Worm (Caenorhabditis elegans) whole organism, L3 larva: ENCODE measurements around the gene R03H10.2.
"Not testable (repeated sequence)": the region's sequence is repeated elsewhere in the genome, so short reads cannot be mapped to it uniquely, and the experiment has no call there.

Source experiments
- R02D3.7 ChIP-seq: fragments of 150-350 bp; optimal IDR thresholded peaks from 2 replicates; lab custom pipeline; 2014; ENCODE audit warnings: missing biosample characterization, missing genetic modification characterization
- ZK546.5 ChIP-seq: sonication (generic microtip); optimal IDR thresholded peaks from 2 replicates; lab custom pipeline; 2017; ENCODE audit warnings: missing biosample characterization, missing genetic modification characterization
- aly-2 ChIP-seq: fragments of 150-350 bp; optimal IDR thresholded peaks from 2 replicates; lab custom pipeline; 2014; ENCODE audit warnings: missing biosample characterization, missing genetic modification characterization
- ama-1 ChIP-seq: fragments of 150-350 bp; optimal IDR thresholded peaks from 2 replicates; lab custom pipeline; 2018
- ceh-16 ChIP-seq: sonication (generic microtip); optimal IDR thresholded peaks from 2 replicates; lab custom pipeline; 2017; ENCODE audit warnings: missing biosample characterization, missing genetic modification characterization
- ceh-28 ChIP-seq: fragments of 150-350 bp; optimal IDR thresholded peaks from 2 replicates; lab custom pipeline; 2014; ENCODE audit warnings: missing biosample characterization, missing genetic modification reagents, missing genetic modification characterization
- ceh-82 ChIP-seq: fragments of 150-350 bp; optimal IDR thresholded peaks from 2 replicates; lab custom pipeline; 2014; ENCODE audit warnings: missing biosample characterization, missing genetic modification characterization
- egl-27 ChIP-seq: sonication (generic microtip); optimal IDR thresholded peaks from 4 replicates; lab custom pipeline; 2017; ENCODE audit warnings: missing biosample characterization, missing genetic modification reagents, missing genetic modification characterization
- egl-5 ChIP-seq: fragments of 150-350 bp; optimal IDR thresholded peaks from 2 replicates; lab custom pipeline; 2017; ENCODE audit warnings: missing biosample characterization, missing genetic modification reagents, missing genetic modification characterization, inconsistent platforms
- elt-1 ChIP-seq: fragments of 150-350 bp; optimal IDR thresholded peaks from 2 replicates; lab custom pipeline; 2014; ENCODE audit warnings: missing biosample characterization, missing genetic modification characterization
- elt-3 ChIP-seq, 3 experiments: fragments of 150-350 bp in 1 of 3; sonication (generic microtip) in 2 of 3; optimal IDR thresholded peaks; 2 replicates in 2 of 3; 4 replicates in 1 of 3; lab custom pipeline; 2014 to 2017; ENCODE audit warnings: missing biosample characterization in 3 of 3, missing genetic modification characterization in 3 of 3
- eor-1 ChIP-seq, 2 experiments: fragments of 150-350 bp; optimal IDR thresholded peaks; 2 replicates each; lab custom pipeline; 2014 to 2018; ENCODE audit warnings: missing biosample characterization in 2 of 2, missing genetic modification characterization in 2 of 2
- fkh-10 ChIP-seq: sonication (generic microtip); optimal IDR thresholded peaks from 2 replicates; lab custom pipeline; 2017; ENCODE audit warnings: missing biosample characterization, missing genetic modification reagents, missing genetic modification characterization
- fos-1 ChIP-seq: fragments of 150-350 bp; optimal IDR thresholded peaks from 2 replicates; lab custom pipeline; 2014; ENCODE audit warnings: missing biosample characterization, missing genetic modification characterization
- hmg-11 ChIP-seq: sonication (generic microtip); optimal IDR thresholded peaks from 2 replicates; lab custom pipeline; 2016; ENCODE audit warnings: missing genetic modification characterization, missing compliant biosample characterization
- jun-1 ChIP-seq: fragments of 150-350 bp; optimal IDR thresholded peaks from 2 replicates; lab custom pipeline; 2014; ENCODE audit warnings: missing biosample characterization, missing genetic modification reagents, missing genetic modification characterization
- lin-15B ChIP-seq: fragments of 150-350 bp; optimal IDR thresholded peaks from 2 replicates; lab custom pipeline; 2014; ENCODE audit warnings: missing biosample characterization, missing genetic modification characterization
- lin-39 ChIP-seq: fragments of 150-350 bp; optimal IDR thresholded peaks from 2 replicates; lab custom pipeline; 2018; ENCODE audit warnings: missing biosample characterization, missing genetic modification reagents, missing genetic modification characterization
- mml-1 ChIP-seq: fragments of 150-350 bp; sonication (generic microtip); optimal IDR thresholded peaks from 3 replicates; lab custom pipeline; 2014; ENCODE audit warnings: missing biosample characterization, missing genetic modification characterization
- nfya-1 ChIP-seq: sonication (generic microtip); optimal IDR thresholded peaks from 2 replicates; lab custom pipeline; 2017; ENCODE audit warnings: missing genetic modification characterization, mild to moderate bottlenecking, missing compliant biosample characterization, antibody characterized with exemption, moderate library complexity; ENCODE audit not compliant: insufficient read depth
- nhr-11 ChIP-seq: fragments of 150-350 bp; optimal IDR thresholded peaks from 2 replicates; lab custom pipeline; 2014; ENCODE audit warnings: missing biosample characterization, missing genetic modification characterization
- nhr-12 ChIP-seq: fragments of 150-350 bp; optimal IDR thresholded peaks from 2 replicates; lab custom pipeline; 2014; ENCODE audit warnings: missing biosample characterization, missing genetic modification characterization
- nhr-23 ChIP-seq: fragments of 150-350 bp; optimal IDR thresholded peaks from 2 replicates; lab custom pipeline; 2014; ENCODE audit warnings: missing biosample characterization, missing genetic modification reagents, missing genetic modification characterization
- nhr-25 ChIP-seq: sonication (generic microtip); optimal IDR thresholded peaks from 2 replicates; lab custom pipeline; 2017; ENCODE audit warnings: missing biosample characterization, missing genetic modification characterization
- nhr-28 ChIP-seq: fragments of 150-350 bp; optimal IDR thresholded peaks from 2 replicates; lab custom pipeline; 2014; ENCODE audit warnings: missing biosample characterization, missing genetic modification characterization
- nhr-43 ChIP-seq: sonication (generic microtip); optimal IDR thresholded peaks from 2 replicates; lab custom pipeline; 2016; ENCODE audit warnings: mild to moderate bottlenecking, missing genetic modification characterization, missing compliant biosample characterization; ENCODE audit not compliant: poor library complexity, severe bottlenecking
- nhr-67 ChIP-seq: fragments of 150-350 bp; optimal IDR thresholded peaks from 2 replicates; lab custom pipeline; 2014; ENCODE audit warnings: missing biosample characterization, missing genetic modification characterization
- nhr-76 ChIP-seq: fragments of 150-350 bp; sonication (generic microtip); optimal IDR thresholded peaks from 5 replicates; lab custom pipeline; 2014; ENCODE audit warnings: missing biosample characterization, missing genetic modification characterization
- pqm-1 ChIP-seq: fragments of 150-350 bp; optimal IDR thresholded peaks from 2 replicates; lab custom pipeline; 2017; ENCODE audit warnings: missing biosample characterization, missing genetic modification characterization, inconsistent platforms
- sea-2 ChIP-seq: fragments of 150-350 bp; sonication (generic microtip); optimal IDR thresholded peaks from 4 replicates; lab custom pipeline; 2014; ENCODE audit warnings: missing biosample characterization, missing genetic modification reagents, missing genetic modification characterization
- skn-1 ChIP-seq: fragments of 150-350 bp; optimal IDR thresholded peaks from 2 replicates; lab custom pipeline; 2014; ENCODE audit warnings: missing biosample characterization, missing genetic modification characterization
- snpc-4 ChIP-seq: fragments of 150-350 bp; optimal IDR thresholded peaks from 2 replicates; lab custom pipeline; 2014; ENCODE audit warnings: missing biosample characterization, missing genetic modification characterization
- tbx-2 ChIP-seq: sonication (generic microtip); optimal IDR thresholded peaks from 2 replicates; lab custom pipeline; 2016; ENCODE audit warnings: mild to moderate bottlenecking, missing genetic modification characterization, missing compliant biosample characterization
- unc-39 ChIP-seq: sonication (generic microtip); optimal IDR thresholded peaks from 4 replicates; lab custom pipeline; 2017; ENCODE audit warnings: missing biosample characterization, missing genetic modification characterization
- unc-62 ChIP-seq: fragments of 150-350 bp; sonication (generic microtip); optimal IDR thresholded peaks from 4 replicates; lab custom pipeline; 2014; ENCODE audit warnings: missing biosample characterization, missing genetic modification reagents, missing genetic modification characterization
- ztf-11 ChIP-seq: fragments of 150-350 bp; optimal IDR thresholded peaks from 2 replicates; lab custom pipeline; 2014; ENCODE audit warnings: missing biosample characterization, missing genetic modification characterization

Gene R03H10.2

DNA sequence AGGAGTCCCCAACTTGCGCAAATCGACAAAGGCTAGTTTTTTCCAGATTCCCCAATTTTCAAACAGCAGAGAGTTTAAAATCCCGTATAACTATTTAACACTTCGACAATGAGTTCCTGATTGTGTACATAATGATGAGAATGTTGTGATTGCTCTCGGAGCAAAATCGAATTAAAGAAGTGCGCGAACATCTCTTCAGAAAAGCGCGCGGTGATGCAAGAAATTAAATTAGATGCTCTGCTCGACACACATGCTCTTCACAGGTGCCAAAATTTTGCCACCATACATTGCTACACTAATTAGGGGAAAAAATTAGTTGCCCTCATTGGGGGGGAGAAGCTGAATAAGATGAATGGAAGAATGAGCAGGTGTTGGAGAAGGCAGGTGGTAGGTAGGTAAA lies 26.1 kb upstream of the R03H10.2 start:
- TF ChIP-seq hmg-11 (tag; lab: Kevin White, UChicago) (no peak), skn-1 (tag; lab: Kevin White, UChicago) (no peak), pqm-1 (tag; lab: Kevin White, UChicago) (no peak), egl-5 (tag; lab: Kevin White, UChicago) (no peak), ama-1 (lab: Kevin White, UChicago) (no peak), ceh-82 (tag; lab: Kevin White, UChicago) (no peak), elt-3 (tag; optimal IDR thresholded peaks at IDR 0.05; lab: Kevin White, UChicago) (no peak), nhr-43 (tag; lab: Kevin White, UChicago) (no peak), mml-1 (tag; lab: Kevin White, UChicago) (no peak), ztf-11 (no peak), egl-27 (tag; lab: Kevin White, UChicago) (no peak), unc-62 (no peak)

- TF ChIP-seq egl-27 (tag; lab: Kevin White, UChicago): no peak
- no peak for TF ChIP-seq R02D3.7
- peak; percentile 96 for TF ChIP-seq fkh-10 (GFP tag; lab: Kevin White, UChicago)
- TF ChIP-seq tbx-2: peak; percentile 1
These were observed 22.2 kb upstream of the R03H10.2 start for ce11 chrII:4133332-4133731.

- TF ChIP-seq hmg-11 (tag; lab: Kevin White, UChicago): no peak
- TF ChIP-seq nhr-76 (tag; lab: Kevin White, UChicago): no peak
- no peak for TF ChIP-seq jun-1 (tag; lab: Kevin White, UChicago)
- peak; percentile 73 for TF ChIP-seq tbx-2
- no peak for TF ChIP-seq nhr-12 (tag; lab: Kevin White, UChicago)
- TF ChIP-seq lin-39: no peak
- no peak for TF ChIP-seq nhr-43 (tag; lab: Kevin White, UChicago)
- TF ChIP-seq nfya-1: peak; percentile 73
- no peak for TF ChIP-seq ztf-11
- TF ChIP-seq fos-1: no peak
- TF ChIP-seq, all 47 proteins: peak for 2
These were observed 20.9 kb upstream of the R03H10.2 start for ce11 chrII:4134688-4135087.

ce11 chrII:4135259-4135658 lies 20.3 kb upstream of the R03H10.2 start, which contains the start of gene ast-1:
Gene ast-1 (minus strand): TSS chrII:4135359.
- TF ChIP-seq fkh-10 (GFP tag; lab: Kevin White, UChicago); unc-62; nhr-28: not testable (repeated sequence)

DNA sequence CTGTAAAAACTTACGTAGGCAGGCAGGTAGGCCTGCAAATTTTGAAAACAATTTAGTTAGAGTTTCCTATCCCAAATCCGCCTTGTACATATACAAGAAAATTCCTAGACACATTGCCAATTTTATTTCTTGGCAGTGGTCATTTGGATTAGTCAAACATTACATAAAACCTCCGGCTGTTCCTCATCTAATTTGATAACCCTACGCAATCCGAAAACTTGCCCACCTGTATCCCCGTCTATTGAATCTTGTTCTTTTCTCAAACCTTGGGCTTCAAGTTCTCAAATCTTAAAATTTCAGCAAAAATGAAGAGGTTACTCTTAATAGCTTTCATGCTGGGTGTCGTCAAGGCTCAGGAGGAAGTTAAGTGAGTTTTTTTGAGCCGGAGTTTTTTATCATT lies 9.5 kb upstream of the R03H10.2 start, which contains the start of gene F56D3.1:
TSS of gene F56D3.1 (plus strand) at position 301 of the 400 bp plus-strand sequence.
- TF ChIP-seq ceh-28 (tag; lab: Kevin White, UChicago) (no peak), snpc-4 (no peak), R02D3.7 (no peak), nhr-76 (tag; lab: Kevin White, UChicago) (no peak), elt-3 (tag; optimal IDR thresholded peaks at IDR 0.05; lab: Kevin White, UChicago) (no peak), elt-1 (no peak), pqm-1 (tag; lab: Kevin White, UChicago) (no peak), fos-1 (no peak), jun-1 (tag; lab: Kevin White, UChicago) (no peak), unc-39 (no peak), nhr-11 (tag; lab: Kevin White, UChicago) (no peak)
- TF ChIP-seq, all 47 proteins: peak for 0

ce11 chrII:4150211-4150610 lies 5.4 kb upstream of the R03H10.2 start:
- TF ChIP-seq nhr-43 (tag; lab: Kevin White, UChicago) (peak; percentile 6), nhr-67 (tag; lab: Kevin White, UChicago) (no peak)

ce11 chrII:4151499-4152132 lies 4.0 kb upstream of the R03H10.2 start:
- TF ChIP-seq skn-1 (tag; lab: Kevin White, UChicago) (no peak), nhr-12 (tag; lab: Kevin White, UChicago) (no peak), sea-2 (GFP tag; lab: Kevin White, UChicago) (no peak), nfya-1 (peak; percentile 67), pqm-1 (tag; lab: Kevin White, UChicago) (no peak), unc-62 (no peak), nhr-23 (tag; lab: Kevin White, UChicago) (peak; percentile 59), aly-2 (tag; lab: Kevin White, UChicago) (no peak), hmg-11 (tag; lab: Kevin White, UChicago) (no peak), ama-1 (lab: Kevin White, UChicago) (no peak), ZK546.5 (tag; lab: Kevin White, UChicago) (no peak), eor-1 (tag; optimal IDR thresholded peaks at IDR 0.05; lab: Kevin White, UChicago) (no peak), nhr-43 (tag; lab: Kevin White, UChicago) (no peak), snpc-4 (no peak), nhr-25 (tag; lab: Kevin White, UChicago) (peak; percentile 94), ceh-16 (tag; lab: Kevin White, UChicago) (no peak), ceh-82 (tag; lab: Kevin White, UChicago) (no peak), elt-1 (peak; percentile 46), lin-39 (no peak), egl-27 (tag; lab: Kevin White, UChicago) (no peak), egl-5 (tag; lab: Kevin White, UChicago) (no peak), lin-15B (tag; lab: Kevin White, UChicago) (no peak)
